Worm (Caenorhabditis elegans): ENCODE results near the gene sfxn-2.

The sfxn-2 gene

ce11 chrX:7958203-7958602 is at the start of gene sfxn-2:
Gene sfxn-2 (minus strand): TSS chrX:7958303.
- no peak for TF ChIP-seq unc-62 (GFP tag; optimal IDR thresholded peaks at IDR 0.05)

- no peak for TF ChIP-seq unc-62 (GFP tag; optimal IDR thresholded peaks at IDR 0.05)
Measured at ce11 chrX:8005967-8006366, 47.9 kb upstream of the sfxn-2 start.

DNA sequence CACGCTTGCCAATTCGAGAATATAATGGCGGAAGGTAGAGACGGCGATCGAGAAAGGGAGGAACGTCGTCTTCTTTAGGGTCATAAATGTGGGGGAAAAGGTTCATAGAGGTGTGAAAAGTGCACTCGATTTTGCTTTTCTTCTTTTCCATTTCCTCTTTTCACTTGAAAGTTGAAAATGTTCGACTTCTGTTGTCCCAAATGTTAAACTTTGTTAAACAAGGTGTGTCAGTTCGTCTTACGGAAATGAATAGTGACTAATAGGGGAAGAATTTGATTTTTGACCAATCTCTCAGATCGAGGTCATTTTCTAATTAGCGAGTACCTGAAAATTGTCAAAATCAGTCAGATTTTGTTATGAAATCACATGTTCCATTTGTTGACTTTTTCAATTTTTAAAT is 46.7 kb upstream of the sfxn-2 start:
- TF ChIP-seq unc-62 (GFP tag; optimal IDR thresholded peaks at IDR 0.05) = no peak

- TF ChIP-seq unc-62 (GFP tag; optimal IDR thresholded peaks at IDR 0.05) = no peak
Measured at ce11 chrX:8003663-8004062, 45.6 kb upstream of the sfxn-2 start, which contains the start of the genes F45E1.1 and F45E1.2. Gene F45E1.1 (plus strand): TSS chrX:8003682. Gene F45E1.2 (plus strand): TSS chrX:8003733.

DNA sequence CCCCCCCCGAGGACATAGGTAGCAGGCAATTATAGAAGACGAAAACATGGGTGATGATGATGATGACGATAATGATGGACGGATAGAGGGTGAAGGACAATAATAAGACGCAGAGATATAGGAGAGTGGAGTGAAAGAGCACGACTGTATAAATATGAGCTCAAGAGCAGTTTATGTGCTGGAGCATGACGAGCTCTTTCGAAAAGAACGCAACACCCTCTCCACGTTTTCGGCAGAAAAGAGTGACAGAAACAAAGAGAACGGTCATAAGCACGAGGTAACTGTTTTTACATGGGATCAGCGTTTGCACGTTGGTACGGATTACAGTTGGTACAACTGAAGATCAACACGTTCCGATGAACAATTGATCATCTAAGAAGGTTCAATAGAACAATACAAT is 40.8 kb upstream of the sfxn-2 start:
- no peak for TF ChIP-seq unc-62 (GFP tag; optimal IDR thresholded peaks at IDR 0.05)

DNA sequence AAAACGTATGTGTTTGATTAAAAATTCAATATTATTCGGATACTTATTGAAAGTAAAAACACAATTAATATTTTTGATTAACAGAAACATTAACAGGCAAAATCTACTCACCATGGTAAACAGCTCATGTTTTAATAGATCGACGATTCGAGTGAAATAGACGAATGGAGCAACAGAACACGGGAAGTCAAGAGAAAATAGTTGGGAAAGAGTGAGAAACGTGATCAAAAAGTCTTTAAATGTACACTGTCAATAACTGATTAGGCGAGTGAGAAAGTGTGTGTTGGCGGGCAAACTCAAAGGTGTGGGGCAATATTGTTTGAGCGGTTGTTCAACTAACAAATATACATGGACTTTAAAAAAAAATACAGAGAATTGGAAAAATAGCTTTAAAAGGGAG is 39.9 kb upstream of the sfxn-2 start, which contains the start of gene sdpn-1:
Gene sdpn-1 (minus strand): TSS at position 262 of the 400 bp plus-strand sequence.
- TF ChIP-seq unc-62 (GFP tag; optimal IDR thresholded peaks at IDR 0.05) = no peak

DNA sequence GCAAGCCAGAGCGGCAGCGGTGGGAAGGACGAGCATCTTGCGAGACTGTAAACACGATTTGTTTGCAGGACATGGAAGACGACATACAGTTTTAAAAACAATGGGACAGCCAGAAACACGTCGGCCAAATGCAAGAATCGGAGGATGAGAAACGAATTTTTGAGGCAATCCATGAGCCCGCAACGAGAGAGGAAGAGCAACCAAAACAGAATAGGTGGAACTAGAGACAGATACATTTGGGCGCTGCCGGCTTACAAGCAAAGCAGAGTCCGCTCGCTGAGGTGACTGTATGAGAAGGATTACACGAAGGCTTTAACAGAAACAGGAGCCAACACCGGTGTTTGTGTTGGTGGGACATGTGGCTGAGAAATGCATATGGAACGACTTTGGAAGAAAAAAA is 36.4 kb upstream of the sfxn-2 start:
- TF ChIP-seq unc-62 (GFP tag; optimal IDR thresholded peaks at IDR 0.05) = no peak

- TF ChIP-seq unc-62 (GFP tag; optimal IDR thresholded peaks at IDR 0.05) = no peak
Measured at ce11 chrX:7992102-7992501, 34.0 kb upstream of the sfxn-2 start.

- no peak for TF ChIP-seq unc-62 (GFP tag; optimal IDR thresholded peaks at IDR 0.05)
Measured at ce11 chrX:7990282-7990681, 32.2 kb upstream of the sfxn-2 start.

ce11 chrX:7989155-7989554 is 31.1 kb upstream of the sfxn-2 start:
- TF ChIP-seq unc-62 (GFP tag; optimal IDR thresholded peaks at IDR 0.05) = no peak

- no peak for TF ChIP-seq unc-62 (GFP tag; optimal IDR thresholded peaks at IDR 0.05)
Measured at ce11 chrX:7988457-7988856, 30.4 kb upstream of the sfxn-2 start.

ce11 chrX:7986892-7987291 is 28.8 kb upstream of the sfxn-2 start:
- TF ChIP-seq unc-62 (GFP tag; optimal IDR thresholded peaks at IDR 0.05) = no peak

DNA sequence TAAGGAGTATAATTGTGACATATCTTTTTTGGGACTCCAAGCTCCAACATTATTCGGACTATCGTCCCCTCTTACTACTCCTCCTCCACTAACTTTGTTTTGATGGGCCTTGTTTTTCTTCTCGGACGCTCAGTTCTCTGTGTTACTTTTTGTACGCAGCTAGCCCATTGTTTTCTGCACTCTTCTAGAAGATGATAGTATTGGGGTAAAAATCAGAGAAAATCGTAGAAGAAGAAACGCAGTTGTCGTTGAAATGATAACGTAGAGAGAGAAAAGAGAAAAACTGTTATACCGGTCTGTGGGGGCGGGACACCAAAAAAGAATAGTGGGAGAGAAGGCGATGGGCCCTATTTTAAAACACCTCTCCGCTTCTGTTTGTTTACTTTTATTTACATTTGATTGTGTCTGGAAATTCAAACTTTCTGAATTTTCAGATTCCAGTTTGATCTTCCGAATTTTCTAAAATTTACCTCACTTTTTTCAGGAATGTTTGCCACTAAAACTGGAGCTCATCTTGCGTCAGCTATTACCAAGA is 27.5 kb upstream of the sfxn-2 start, which contains the start of gene F45E1.4:
Gene F45E1.4 (plus strand): TSS at position 485 of the 535 bp plus-strand sequence.
- no peak for TF ChIP-seq unc-62 (GFP tag; optimal IDR thresholded peaks at IDR 0.05)

ce11 chrX:7984742-7985141 is 26.6 kb upstream of the sfxn-2 start:
- TF ChIP-seq unc-62 (GFP tag; optimal IDR thresholded peaks at IDR 0.05) = no peak

DNA sequence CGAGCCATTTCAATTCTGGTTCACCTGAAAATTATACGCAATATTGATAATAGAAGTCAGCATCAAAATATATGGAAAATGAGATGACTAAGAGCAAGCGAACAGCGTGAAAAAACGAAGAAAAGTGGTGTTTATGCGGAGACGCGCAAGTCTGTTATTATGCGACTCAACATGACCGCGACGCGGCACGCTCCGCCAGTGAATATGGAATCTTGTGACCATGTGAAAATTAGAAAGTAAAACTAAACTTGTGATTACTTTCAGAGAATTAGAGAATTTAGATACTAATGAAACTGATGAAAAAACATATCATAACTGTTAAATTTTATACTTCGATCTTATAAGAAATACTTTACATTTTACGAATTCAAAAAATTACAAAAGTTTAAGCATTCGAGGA is 23.9 kb upstream of the sfxn-2 start, which contains the start of gene his-71:
Gene his-71 (minus strand): TSS at position 24 of the 400 bp plus-strand sequence.
- TF ChIP-seq unc-62 (GFP tag; optimal IDR thresholded peaks at IDR 0.05) = no peak

- no peak for TF ChIP-seq unc-62 (GFP tag; optimal IDR thresholded peaks at IDR 0.05)
Measured at ce11 chrX:7977452-7977851, 19.3 kb upstream of the sfxn-2 start.

DNA sequence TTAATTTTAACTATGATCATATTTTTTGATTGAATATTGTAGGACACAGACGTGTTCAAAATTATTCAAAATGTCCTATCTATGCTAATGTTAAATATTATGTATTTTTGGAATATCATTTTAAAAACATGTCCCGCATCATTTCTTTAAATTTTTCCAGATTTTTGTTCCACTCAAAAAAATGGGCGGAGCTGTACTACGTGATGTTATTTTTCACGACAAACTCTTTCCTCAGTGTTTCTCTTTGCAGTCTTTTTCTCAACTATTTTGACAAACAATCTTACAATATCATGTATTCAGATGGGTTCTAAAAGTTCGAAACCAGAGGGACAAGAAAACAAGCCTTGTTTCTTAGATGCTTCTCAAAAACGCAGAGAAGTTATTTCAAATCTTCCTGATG is 18.3 kb upstream of the sfxn-2 start, which contains the start of gene F45E1.5:
Gene F45E1.5 (plus strand): TSS at position 301 of the 400 bp plus-strand sequence.
- no peak for TF ChIP-seq unc-62 (GFP tag; optimal IDR thresholded peaks at IDR 0.05)

DNA sequence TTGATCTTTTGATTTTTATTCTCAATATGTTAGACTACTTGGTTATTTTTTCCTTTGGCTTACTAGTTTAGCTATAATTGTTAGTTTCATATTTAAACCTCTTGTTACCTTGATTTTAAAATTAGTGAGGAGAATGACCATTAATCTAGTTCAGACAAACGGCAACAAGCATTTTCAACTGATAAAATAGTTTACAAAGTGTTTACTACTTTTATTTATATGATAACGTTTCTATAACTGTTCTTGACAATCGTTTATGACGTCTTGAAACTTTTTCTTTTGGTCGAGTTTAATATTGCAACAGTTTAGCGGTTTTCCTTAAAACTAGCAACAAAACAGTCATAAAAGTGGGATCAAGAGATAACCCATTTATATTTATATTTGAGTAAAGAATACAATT is 17.6 kb upstream of the sfxn-2 start:
- TF ChIP-seq unc-62 (GFP tag; optimal IDR thresholded peaks at IDR 0.05) = no peak
